Worm (Caenorhabditis elegans): ENCODE results near the gene ZK632.14.

ZK632.14 gene

DNA sequence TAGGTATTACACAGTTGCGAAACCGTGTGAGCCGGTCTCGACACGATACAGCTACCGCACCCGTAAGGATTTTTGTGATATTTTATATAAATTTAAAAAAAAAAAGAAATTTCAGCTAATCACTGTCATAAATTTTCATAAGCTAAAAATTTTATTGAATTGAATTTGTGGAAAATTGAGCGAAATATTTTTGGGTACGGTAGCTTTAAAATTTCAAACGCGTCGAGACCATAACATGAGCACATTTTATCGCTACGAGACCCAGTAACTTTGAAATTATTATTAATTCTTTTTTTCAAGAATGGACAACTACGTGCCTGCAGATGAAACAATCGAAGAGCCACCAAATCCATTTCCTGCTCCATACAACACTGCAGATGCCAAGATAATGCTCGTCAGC, at the start of gene ZK632.14:
TSS of gene ZK632.14 (plus strand) at position 301 of the 400 bp plus-strand sequence.
- TF ChIP-seq T26A8.4 (GFP tag; IDR thresholded peaks at IDR 0.05) (0 out of 2 replicates have a peak, but pooled peaks have one; percentile 13), gei-8 (GFP tag; optimal IDR thresholded peaks at IDR 0.05) (no peak)

DNA sequence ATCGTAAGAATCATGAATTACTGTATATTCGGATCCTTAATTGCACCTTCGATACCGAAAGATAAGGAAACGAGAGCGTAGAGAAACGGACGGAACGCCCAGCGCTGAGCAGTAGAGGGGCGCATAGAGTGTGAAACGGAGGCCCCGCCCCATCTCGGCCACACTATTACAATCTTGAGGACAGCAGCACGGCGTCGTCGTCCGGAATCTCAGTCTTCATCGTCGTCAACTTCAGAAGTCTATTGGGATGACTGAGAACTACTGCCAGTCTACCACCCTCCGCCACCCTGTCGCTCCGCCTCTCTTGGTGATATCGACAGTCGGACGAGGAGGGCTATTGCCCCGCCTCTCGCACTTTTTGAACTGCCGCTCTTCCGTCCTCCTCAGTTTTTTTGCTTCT, 48.5 kb upstream of the ZK632.14 start:
- TF ChIP-seq ama-1 (optimal IDR thresholded peaks at IDR 0.05) = no peak
- TF ChIP-seq ceh-32 (tag; optimal IDR thresholded peaks at IDR 0.05; ENCODE audit: poor library complexity) = no peak
- TF ChIP-seq unc-39 (tag; optimal IDR thresholded peaks at IDR 0.05) = no peak
- 0 out of 2 replicates have a peak, but pooled peaks have one; percentile 7 for TF ChIP-seq ctbp-1 (GFP tag; IDR thresholded peaks at IDR 0.05)
- TF ChIP-seq mxl-3 (GFP tag; optimal IDR thresholded peaks at IDR 0.05) = no peak
- no peak for TF ChIP-seq attf-4 (tag; optimal IDR thresholded peaks at IDR 0.05)
- TF ChIP-seq unc-62 (GFP tag; optimal IDR thresholded peaks at IDR 0.05 in 1 of 2) = peak in 1 of 2 experiments; percentile 68
- no peak for TF ChIP-seq unc-62 (tag; optimal IDR thresholded peaks at IDR 0.05)
- TF ChIP-seq ceh-20 (GFP tag; IDR thresholded peaks at IDR 0.05) = no peak
- peak; percentile 62; the same call in 1 of the 2 replicates for TF ChIP-seq set-16 (GFP tag; IDR thresholded peaks at IDR 0.05)
- no peak for TF ChIP-seq D1046.2 (GFP tag; IDR thresholded peaks at IDR 0.05)
- TF ChIP-seq nhr-111 (GFP tag; optimal IDR thresholded peaks at IDR 0.05) = no peak
- TF ChIP-seq spr-3 (GFP tag; optimal IDR thresholded peaks at IDR 0.05) = no peak
- no peak for TF ChIP-seq F44E2.7 (GFP tag; IDR thresholded peaks at IDR 0.05)
- no peak for TF ChIP-seq daf-12 (tag; optimal IDR thresholded peaks at IDR 0.05)
- peak; percentile 53 for TF ChIP-seq egl-43 (GFP tag; IDR thresholded peaks at IDR 0.05)
- TF ChIP-seq mes-2 (tag; optimal IDR thresholded peaks at IDR 0.05; ENCODE audit: poor library complexity, severe bottlenecking) = no peak
- no peak for TF ChIP-seq arid-1 (GFP tag; conservative IDR thresholded peaks at IDR 0.05)
- TF ChIP-seq madf-5 (GFP tag; IDR thresholded peaks at IDR 0.05) = no peak
- no peak for TF ChIP-seq pqm-1 (tag; optimal IDR thresholded peaks at IDR 0.05)
- no peak for TF ChIP-seq F26F4.8 (GFP tag; conservative IDR thresholded peaks at IDR 0.05)
- no peak for TF ChIP-seq nhr-48 (tag; optimal IDR thresholded peaks at IDR 0.05)
- TF ChIP-seq mdt-29 (GFP tag; IDR thresholded peaks at IDR 0.05) = peak; percentile 15; the same call in 1 of the 2 replicates
- TF ChIP-seq daf-16 (GFP tag; optimal IDR thresholded peaks at IDR 0.05) = no peak
- TF ChIP-seq daf-16 (tag; optimal IDR thresholded peaks at IDR 0.05) = no peak
- TF ChIP-seq lin-38 (GFP tag; IDR thresholded peaks at IDR 0.05) = no peak
- 0 out of 2 replicates have a peak, but pooled peaks have one; percentile 18 for TF ChIP-seq hmg-1.1 (GFP tag; IDR thresholded peaks at IDR 0.05)
- no peak for TF ChIP-seq dmd-8 (GFP tag; IDR thresholded peaks at IDR 0.05)
- TF ChIP-seq nhr-25 (tag; optimal IDR thresholded peaks at IDR 0.05; ENCODE audit: borderline replicate concordance, insufficient read depth) = no peak
- TF ChIP-seq saeg-2 (GFP tag; IDR thresholded peaks at IDR 0.05) = no peak
- no peak for TF ChIP-seq nhr-76 (tag; optimal IDR thresholded peaks at IDR 0.05)
- no peak for TF ChIP-seq fos-1 (tag; optimal IDR thresholded peaks at IDR 0.05)
- TF ChIP-seq aha-1 (tag) = no peak
- TF ChIP-seq zfp-2 (tag; optimal IDR thresholded peaks at IDR 0.05) = no peak
- no peak for TF ChIP-seq ZK337.2 (GFP tag; IDR thresholded peaks at IDR 0.05)
- TF ChIP-seq vab-7 (GFP tag; IDR thresholded peaks at IDR 0.05) = no peak
- no peak for TF ChIP-seq fkh-10 (GFP tag; optimal IDR thresholded peaks at IDR 0.05)

DNA sequence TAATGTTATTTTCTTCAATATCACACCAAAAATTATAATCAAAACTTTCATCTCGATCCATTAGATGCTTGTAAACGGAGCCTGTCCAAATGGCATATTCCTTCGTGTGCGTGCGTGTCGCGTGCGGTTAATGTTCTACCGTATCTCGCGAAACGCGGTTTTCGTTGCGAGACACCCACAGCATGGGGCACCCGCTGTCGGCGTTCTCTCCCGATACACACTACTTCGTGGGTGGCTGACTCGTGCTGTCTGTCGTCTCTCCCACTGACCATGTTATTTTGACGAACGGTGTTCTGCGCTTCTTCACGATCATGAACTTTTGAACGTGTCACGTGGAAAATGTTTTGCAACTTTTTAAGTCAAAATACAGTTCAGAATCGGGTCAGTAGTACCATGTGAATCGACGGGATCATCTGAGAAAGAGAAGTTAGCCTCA, 47.8 kb upstream of the ZK632.14 start:
- peak; percentile 98 for TF ChIP-seq egl-43 (GFP tag; IDR thresholded peaks at IDR 0.05)
- no peak for TF ChIP-seq F49E8.2 (tag; optimal IDR thresholded peaks at IDR 0.05; ENCODE audit: borderline replicate concordance)
- TF ChIP-seq zfp-3 (GFP tag; conservative IDR thresholded peaks at IDR 0.05) = peak; percentile 99
- peak; percentile 99 for TF ChIP-seq hlh-30 (tag; optimal IDR thresholded peaks at IDR 0.05; ENCODE audit: insufficient read depth)
- TF ChIP-seq nhr-76 (tag; optimal IDR thresholded peaks at IDR 0.05) = peak; percentile 74
- no peak for TF ChIP-seq attf-4 (tag; optimal IDR thresholded peaks at IDR 0.05)
- peak; percentile 49 for TF ChIP-seq lir-3 (tag; optimal IDR thresholded peaks at IDR 0.05)
- TF ChIP-seq set-16 (GFP tag; IDR thresholded peaks at IDR 0.05) = peak; percentile 91
- peak; percentile 86 for TF ChIP-seq dpl-1 (GFP tag; optimal IDR thresholded peaks at IDR 0.05)
- TF ChIP-seq daf-16 (GFP tag; optimal IDR thresholded peaks at IDR 0.05) = peak; percentile 77 to 92
- peak; percentile 91 for TF ChIP-seq daf-16 (tag; optimal IDR thresholded peaks at IDR 0.05)
- peak; percentile 1 for TF ChIP-seq unc-130 (GFP tag; optimal IDR thresholded peaks at IDR 0.05)
- peak; percentile 95 for TF ChIP-seq jun-1 (tag; optimal IDR thresholded peaks at IDR 0.05)
- peak; percentile 71 for TF ChIP-seq skn-1 (tag; optimal IDR thresholded peaks at IDR 0.05)
- TF ChIP-seq nhr-42 (GFP tag; IDR thresholded peaks at IDR 0.05) = peak; percentile 97
- TF ChIP-seq spr-3 (GFP tag; optimal IDR thresholded peaks at IDR 0.05) = peak; percentile 98
- TF ChIP-seq spr-1 (tag; optimal IDR thresholded peaks at IDR 0.05) = peak; percentile 95
- peak; percentile 96 for TF ChIP-seq php-3 (GFP tag; IDR thresholded peaks at IDR 0.05)
- TF ChIP-seq vab-7 (GFP tag; IDR thresholded peaks at IDR 0.05) = peak; percentile 89

All from whole organism, L4 larva.